Worm (Caenorhabditis elegans) whole organism, young adult: ENCODE data around the gene Y38E10A.3.

Experiments used
- B0336.3 ChIP-seq: fragments of 200-800 bp; sonication (Bioruptor generic); IDR thresholded peaks from 2 replicates; pipeline ENCODE4 v1.3.6; 2022; ENCODE audit warnings: missing genetic modification characterization, missing compliant biosample characterization
- C17E4.6 ChIP-seq: fragments of 200-800 bp; sonication (Bioruptor generic); IDR thresholded peaks from 2 replicates; pipeline ENCODE4 v1.3.6; 2022; ENCODE audit warnings: missing genetic modification reagents, missing genetic modification characterization, missing compliant biosample characterization
- F39B2.1 ChIP-seq: fragments of 200-800 bp; sonication (Bioruptor generic); IDR thresholded peaks from 2 replicates; pipeline ENCODE4 v1.3.6; 2022; ENCODE audit warnings: missing genetic modification reagents, missing genetic modification characterization, missing compliant biosample characterization
- T07F8.4 ChIP-seq: sonication (generic microtip); optimal IDR thresholded peaks from 2 replicates; lab custom pipeline; 2016; ENCODE audit warnings: mild to moderate bottlenecking, missing genetic modification characterization, moderate library complexity, missing compliant biosample characterization
- akir-1 ChIP-seq: fragments of 200-800 bp; sonication (Bioruptor generic); optimal IDR thresholded peaks from 2 replicates; lab custom pipeline; 2018; ENCODE audit warnings: mild to moderate bottlenecking, missing genetic modification characterization, moderate library complexity, missing compliant biosample characterization
- athp-1 ChIP-seq: sonication (generic microtip); optimal IDR thresholded peaks from 2 replicates; lab custom pipeline; 2017; ENCODE audit warnings: mild to moderate bottlenecking, missing genetic modification characterization, missing compliant biosample characterization
- attf-5 ChIP-seq: fragments of 200-800 bp; sonication (Bioruptor generic); optimal IDR thresholded peaks from 2 replicates; lab custom pipeline; 2018; ENCODE audit warnings: mild to moderate bottlenecking, missing genetic modification characterization, missing compliant biosample characterization
- ccch-3 ChIP-seq: fragments of 200-800 bp; sonication (Bioruptor generic); optimal IDR thresholded peaks from 2 replicates; lab custom pipeline; 2018; ENCODE audit warnings: mild to moderate bottlenecking, missing genetic modification characterization, missing compliant biosample characterization
- ceh-100 ChIP-seq: fragments of 200-800 bp; sonication (Bioruptor generic); IDR thresholded peaks from 2 replicates; pipeline ENCODE4 v1.3.6; 2022; ENCODE audit warnings: missing genetic modification reagents, missing genetic modification characterization, missing compliant biosample characterization
- die-1 ChIP-seq: sonication (generic microtip); optimal IDR thresholded peaks from 2 replicates; lab custom pipeline; 2016; ENCODE audit warnings: missing genotype, mild to moderate bottlenecking, missing genetic modification characterization, missing compliant biosample characterization
- dox-1 ChIP-seq: fragments of 200-800 bp; sonication (Bioruptor generic); IDR thresholded peaks from 2 replicates; pipeline ENCODE4 v1.3.6; 2022; ENCODE audit warnings: missing genetic modification reagents, missing genetic modification characterization, missing compliant biosample characterization
- efl-1 ChIP-seq: fragments of 150-350 bp; optimal IDR thresholded peaks from 2 replicates; lab custom pipeline; 2014; ENCODE audit warnings: missing biosample characterization, missing genetic modification reagents, missing genetic modification characterization
- egl-18 ChIP-seq: fragments of 200-800 bp; sonication (Bioruptor generic); IDR thresholded peaks from 2 replicates; pipeline ENCODE4 v1.3.6; 2022; ENCODE audit warnings: missing genetic modification reagents, missing genetic modification characterization, missing compliant biosample characterization
- egl-44 ChIP-seq: fragments of 200-800 bp; sonication (Bioruptor generic); IDR thresholded peaks from 2 replicates; pipeline ENCODE4 v1.3.6; 2022; ENCODE audit warnings: missing genetic modification reagents, missing genetic modification characterization, missing compliant biosample characterization
- egrh-3 ChIP-seq: fragments of 200-800 bp; sonication (Bioruptor generic); IDR thresholded peaks from 2 replicates; pipeline ENCODE4 v1.3.6; 2022; ENCODE audit warnings: missing genetic modification reagents, missing genetic modification characterization, missing compliant biosample characterization
- ekl-4 ChIP-seq: fragments of 200-800 bp; sonication (Bioruptor generic); IDR thresholded peaks from 2 replicates; pipeline ENCODE4 v1.3.6; 2022; ENCODE audit warnings: missing genetic modification reagents, missing genetic modification characterization, missing compliant biosample characterization
- lag-1 ChIP-seq: fragments of 200-800 bp; sonication (Bioruptor generic); IDR thresholded peaks from 2 replicates; pipeline ENCODE4 v1.3.6; 2022; ENCODE audit warnings: missing genetic modification reagents, missing genetic modification characterization, missing compliant biosample characterization
- let-526 ChIP-seq: fragments of 200-800 bp; sonication (Bioruptor generic); IDR thresholded peaks from 2 replicates; pipeline ENCODE4 v1.3.6; 2022; ENCODE audit warnings: missing genetic modification reagents, missing genetic modification characterization, missing compliant biosample characterization
- lin-40 ChIP-seq: sonication (generic microtip); optimal IDR thresholded peaks from 2 replicates; lab custom pipeline; 2016; ENCODE audit warnings: missing genetic modification characterization, mild to moderate bottlenecking, missing compliant biosample characterization, missing genotype, missing genetic modification reagents
- lsl-1 ChIP-seq: fragments of 200-800 bp; sonication (Bioruptor generic); optimal IDR thresholded peaks from 2 replicates; lab custom pipeline; 2018; ENCODE audit warnings: mild to moderate bottlenecking, missing genetic modification characterization, moderate library complexity, missing compliant biosample characterization
- lsy-27 ChIP-seq: sonication (generic microtip); optimal IDR thresholded peaks from 2 replicates; lab custom pipeline; 2017; ENCODE audit warnings: missing genetic modification characterization, mild to moderate bottlenecking, missing compliant biosample characterization, antibody characterized with exemption, missing genotype, borderline replicate concordance; ENCODE audit not compliant: insufficient read depth
- madf-6 ChIP-seq: fragments of 200-800 bp; sonication (Bioruptor generic); IDR thresholded peaks from 2 replicates; pipeline ENCODE4 v1.3.6; 2022; ENCODE audit warnings: missing genetic modification reagents, missing genetic modification characterization, missing compliant biosample characterization
- madf-8 ChIP-seq: fragments of 200-800 bp; sonication (Bioruptor generic); conservative IDR thresholded peaks from 2 replicates; pipeline ENCODE4 v1.3.6; 2022; ENCODE audit warnings: missing genetic modification reagents, missing genetic modification characterization, missing compliant biosample characterization
- nfyb-1 ChIP-seq: fragments of 200-800 bp; sonication (Bioruptor generic); IDR thresholded peaks from 2 replicates; pipeline ENCODE4 v1.3.6; 2022; ENCODE audit warnings: missing genetic modification reagents, missing genetic modification characterization, missing compliant biosample characterization
- nhr-120 ChIP-seq: fragments of 200-800 bp; sonication (Bioruptor generic); IDR thresholded peaks from 2 replicates; pipeline ENCODE4 v1.3.6; 2022; ENCODE audit warnings: missing genetic modification characterization, missing compliant biosample characterization
- nhr-80 ChIP-seq: sonication (generic microtip); optimal IDR thresholded peaks from 2 replicates; lab custom pipeline; 2016; ENCODE audit warnings: missing genetic modification characterization, missing compliant biosample characterization
- nhr-90 ChIP-seq: sonication (generic microtip); optimal IDR thresholded peaks from 2 replicates; lab custom pipeline; 2016; ENCODE audit warnings: missing genotype, mild to moderate bottlenecking, missing genetic modification characterization, missing compliant biosample characterization
- repo-1 ChIP-seq: sonication (generic microtip); optimal IDR thresholded peaks from 2 replicates; lab custom pipeline; 2017; ENCODE audit warnings: mild to moderate bottlenecking, missing genetic modification characterization, missing compliant biosample characterization
- tbx-9 ChIP-seq: sonication (generic microtip); optimal IDR thresholded peaks from 2 replicates; lab custom pipeline; 2016; ENCODE audit warnings: borderline replicate concordance, missing genetic modification characterization, inconsistent platforms, missing compliant biosample characterization
- tlf-1 ChIP-seq: fragments of 200-800 bp; sonication (Bioruptor generic); optimal IDR thresholded peaks from 2 replicates; lab custom pipeline; 2018; ENCODE audit warnings: mild to moderate bottlenecking, missing genetic modification characterization, missing compliant biosample characterization
- unc-62 ChIP-seq: fragments of 150-350 bp; optimal IDR thresholded peaks from 2 replicates; lab custom pipeline; 2014; ENCODE audit warnings: missing biosample characterization, missing genetic modification reagents, missing genetic modification characterization
- ztf-28 ChIP-seq: fragments of 200-800 bp; sonication (Bioruptor generic); IDR thresholded peaks from 2 replicates; pipeline ENCODE4 v1.3.6; 2022; ENCODE audit warnings: missing genetic modification reagents, missing genetic modification characterization, missing compliant biosample characterization

Y38E10A.3 gene

ce11 chrII:12603667-12604621, 29.4 kb upstream of the Y38E10A.3 start, which contains the start of the genes ceh-100 and lips-15 (continued):
- no peak for TF ChIP-seq egl-44 (GFP tag; lab: Robert Waterston, UW)
- TF ChIP-seq nhr-120 (GFP tag; lab: Robert Waterston, UW), result no peak
- no peak for TF ChIP-seq egrh-3 (GFP tag; lab: Robert Waterston, UW)

- TF ChIP-seq nhr-80 (peak; percentile 45), ceh-100 (GFP tag; lab: Robert Waterston, UW) (no peak)
These were observed 6.4 kb upstream of the Y38E10A.3 start, which contains the start of gene clec-4 for ce11 chrII:12580952-12581351. TSS of gene clec-4 (minus strand) at chrII:12581113.

- TF ChIP-seq efl-1 (GFP tag; lab: Kevin White, UChicago) (no peak), tbx-9 (tag; lab: Kevin White, UChicago) (no peak), nhr-80 (peak; percentile 85), dox-1 (GFP tag; lab: Robert Waterston, UW) (0 out of 2 replicates have a peak, but pooled peaks have one; percentile 12)
These were observed 3.2 kb upstream of the Y38E10A.3 start, which contains the start of gene clec-8 for ce11 chrII:12577754-12578153. TSS of gene clec-8 (minus strand) at chrII:12578061.

- TF ChIP-seq egl-18 (GFP tag; lab: Robert Waterston, UW) (no peak), repo-1 (tag; lab: Kevin White, UChicago) (no peak), lsy-27 (tag; lab: Kevin White, UChicago) (no peak), lsl-1 (GFP tag; lab: Kevin White, UChicago) (no peak), attf-5 (GFP tag; lab: Kevin White, UChicago) (no peak), ekl-4 (GFP tag; lab: Robert Waterston, UW) (no peak), nhr-90 (tag; lab: Kevin White, UChicago) (no peak), C17E4.6 (no peak)
- TF ChIP-seq, all 124 proteins: peak for 0
These were observed 1.0 kb downstream of the Y38E10A.3 start, which contains the start of gene Y38E10A.2 for ce11 chrII:12573541-12573940. TSS of gene Y38E10A.2 (minus strand) at chrII:12573641.

- TF ChIP-seq ztf-28 (GFP tag; lab: Robert Waterston, UW) (no peak), let-526 (no peak), B0336.3 (GFP tag; lab: Robert Waterston, UW) (no peak), F39B2.1 (GFP tag; lab: Robert Waterston, UW) (no peak), tlf-1 (GFP tag; lab: Kevin White, UChicago) (no peak), lag-1 (GFP tag; lab: Robert Waterston, UW) (no peak), nhr-120 (GFP tag; lab: Robert Waterston, UW) (no peak), unc-62 (GFP tag; lab: Kevin White, UChicago) (no peak), madf-6 (GFP tag; lab: Robert Waterston, UW) (no peak), madf-8 (GFP tag; lab: Robert Waterston, UW) (no peak), nhr-80 (no peak), tbx-9 (tag; lab: Kevin White, UChicago) (no peak), nfyb-1 (no peak), die-1 (tag; lab: Kevin White, UChicago) (no peak), akir-1 (GFP tag; lab: Kevin White, UChicago) (no peak), ccch-3 (no peak), lin-40 (tag; lab: Kevin White, UChicago) (no peak), athp-1 (tag; lab: Kevin White, UChicago) (no peak), egl-18 (GFP tag; lab: Robert Waterston, UW) (no peak), T07F8.4 (tag; lab: Kevin White, UChicago) (no peak)
These were observed 1.8 kb downstream of the Y38E10A.3 start, which contains the start of gene Y38E10A.35 for ce11 chrII:12572760-12573159. TSS of gene Y38E10A.35 (minus strand) at chrII:12572860.
